Fruit fly (Drosophila melanogaster): ENCODE measurements around the gene HP1D3csd.

Gene HP1D3csd

dm6 chrX:19154998-19155397 is 35.0 kb upstream of the HP1D3csd start (continued):
- TF ChIP-seq CG6808 (GFP tag; optimal IDR thresholded peaks at IDR 0.05) (peak; percentile 86), CG8632 (GFP tag; optimal IDR thresholded peaks at IDR 0.05) (peak; percentile 92), Sox14 (GFP tag; optimal IDR thresholded peaks at IDR 0.05) (peak; percentile 95), CG11762 (GFP tag; optimal IDR thresholded peaks at IDR 0.05; ENCODE audit: insufficient read depth) (peak; percentile 91), CG6163 (GFP tag; IDR thresholded peaks at IDR 0.05) (peak; percentile 97), CG6792 (GFP tag; optimal IDR thresholded peaks at IDR 0.05) (peak; percentile 96), fkh (GFP tag; optimal IDR thresholded peaks at IDR 0.05) (peak; percentile 50), Hr4 (GFP tag; optimal IDR thresholded peaks at IDR 0.05) (peak; percentile 96), Gug (GFP tag; IDR thresholded peaks at IDR 0.05) (peak; percentile 93), Hr38 (GFP tag; optimal IDR thresholded peaks at IDR 0.05) (no peak), fd85E (GFP tag; optimal IDR thresholded peaks at IDR 0.05) (peak; percentile 78), svp (GFP tag) (peak; percentile 99), CG15336 (GFP tag; IDR thresholded peaks at IDR 0.05) (peak; percentile 95), CG10669 (GFP tag; optimal IDR thresholded peaks at IDR 0.05) (peak; percentile 91)

dm6 chrX:19155922-19156437 is 34.0 kb upstream of the HP1D3csd start:
- peak; percentile 92 for TF ChIP-seq Eip78C (GFP tag)
- peak; percentile 87 for TF ChIP-seq eg (GFP tag; IDR thresholded peaks at IDR 0.05)
- peak; percentile 87 for TF ChIP-seq CG3032 (tag; optimal IDR thresholded peaks at IDR 0.05)
- TF ChIP-seq svp (GFP tag): peak; percentile 91
- TF ChIP-seq CG34406 (GFP tag; optimal IDR thresholded peaks at IDR 0.05): peak; percentile 88
- peak; percentile 75 for TF ChIP-seq cyc (GFP tag; optimal IDR thresholded peaks at IDR 0.05)
- TF ChIP-seq Met (GFP tag; optimal IDR thresholded peaks at IDR 0.05): peak; percentile 85
- TF ChIP-seq Eip93F (GFP tag; optimal IDR thresholded peaks at IDR 0.05): peak; percentile 63
- peak; percentile 82 for TF ChIP-seq spab (GFP tag; optimal IDR thresholded peaks at IDR 0.05)
- TF ChIP-seq CG11294 (GFP tag; IDR thresholded peaks at IDR 0.05): 0 out of 2 replicates have a peak, but pooled peaks have one; percentile 63
- peak; percentile 88 for TF ChIP-seq CG10669 (GFP tag; optimal IDR thresholded peaks at IDR 0.05)
- no peak for TF ChIP-seq dac (GFP tag; optimal IDR thresholded peaks at IDR 0.05)
- peak; percentile 83 for TF ChIP-seq CG1621 (tag; optimal IDR thresholded peaks at IDR 0.05)
- TF ChIP-seq Ets21C (GFP tag; optimal IDR thresholded peaks at IDR 0.05): peak; percentile 52
- TF ChIP-seq CG6808 (GFP tag; optimal IDR thresholded peaks at IDR 0.05): peak; percentile 89
- peak; percentile 68 to 75 for TF ChIP-seq salr (GFP tag; optimal IDR thresholded peaks at IDR 0.05)
- peak; percentile 89 for TF ChIP-seq achi (GFP tag; optimal IDR thresholded peaks at IDR 0.05)
- TF ChIP-seq CG8319 (GFP tag; optimal IDR thresholded peaks at IDR 0.05): peak; percentile 73
- peak; percentile 43 for TF ChIP-seq fd85E (GFP tag; optimal IDR thresholded peaks at IDR 0.05)
- peak; percentile 78 for TF ChIP-seq Lpt (GFP tag; optimal IDR thresholded peaks at IDR 0.05)
- peak; percentile 84 for TF ChIP-seq CG7368 (GFP tag; optimal IDR thresholded peaks at IDR 0.05)
- peak; percentile 83 for TF ChIP-seq dsx (GFP tag; optimal IDR thresholded peaks at IDR 0.05; ENCODE audit: poor library complexity, severe bottlenecking)
- TF ChIP-seq Blimp-1 (GFP tag; optimal IDR thresholded peaks at IDR 0.05): peak; percentile 91
- TF ChIP-seq topi (GFP tag; optimal IDR thresholded peaks at IDR 0.05): peak; percentile 83
- TF ChIP-seq Hr39 (GFP tag; optimal IDR thresholded peaks at IDR 0.05): peak; percentile 64
- TF ChIP-seq CG11762 (GFP tag; optimal IDR thresholded peaks at IDR 0.05; ENCODE audit: insufficient read depth): peak; percentile 78
- no peak for TF ChIP-seq Hr38 (GFP tag; optimal IDR thresholded peaks at IDR 0.05)
- TF ChIP-seq Smox (GFP tag; optimal IDR thresholded peaks at IDR 0.05): peak; percentile 79
- peak; percentile 80 for TF ChIP-seq CG8119 (GFP tag; IDR thresholded peaks at IDR 0.05)
- TF ChIP-seq CG32006 (GFP tag; optimal IDR thresholded peaks at IDR 0.05): peak; percentile 80
- TF ChIP-seq CG6276 (GFP tag; optimal IDR thresholded peaks at IDR 0.05): peak; percentile 68
- TF ChIP-seq Sox14 (GFP tag; optimal IDR thresholded peaks at IDR 0.05): peak; percentile 73
- TF ChIP-seq lz (GFP tag; optimal IDR thresholded peaks at IDR 0.05): peak; percentile 72
- peak; percentile 90 for TF ChIP-seq CG6792 (GFP tag; optimal IDR thresholded peaks at IDR 0.05)
- peak; percentile 94 for TF ChIP-seq CG6163 (GFP tag; IDR thresholded peaks at IDR 0.05)
- TF ChIP-seq CG4318 (GFP tag; optimal IDR thresholded peaks at IDR 0.05): peak; percentile 45
- peak; percentile 89 for TF ChIP-seq CG3919 (GFP tag; optimal IDR thresholded peaks at IDR 0.05)
- TF ChIP-seq fd59A (GFP tag; optimal IDR thresholded peaks at IDR 0.05): peak; percentile 81
- TF ChIP-seq CG16779 (tag; optimal IDR thresholded peaks at IDR 0.05): peak; percentile 75
- TF ChIP-seq vri (GFP tag; optimal IDR thresholded peaks at IDR 0.05): peak; percentile 91
- peak; percentile 89 for TF ChIP-seq acj6 (GFP tag; optimal IDR thresholded peaks at IDR 0.05)
- TF ChIP-seq CG31627 (GFP tag; optimal IDR thresholded peaks at IDR 0.05): peak; percentile 64
- peak; percentile 48 for TF ChIP-seq Hr4 (GFP tag; optimal IDR thresholded peaks at IDR 0.05)
- TF ChIP-seq CG9139 (GFP tag; optimal IDR thresholded peaks at IDR 0.05): peak; percentile 83
- no peak for TF ChIP-seq fkh (GFP tag; optimal IDR thresholded peaks at IDR 0.05)

Data from whole organism, prepupa.